Fruit fly (Drosophila melanogaster): ENCODE measurements around the gene tHMG2.

tHMG2 gene

DNA sequence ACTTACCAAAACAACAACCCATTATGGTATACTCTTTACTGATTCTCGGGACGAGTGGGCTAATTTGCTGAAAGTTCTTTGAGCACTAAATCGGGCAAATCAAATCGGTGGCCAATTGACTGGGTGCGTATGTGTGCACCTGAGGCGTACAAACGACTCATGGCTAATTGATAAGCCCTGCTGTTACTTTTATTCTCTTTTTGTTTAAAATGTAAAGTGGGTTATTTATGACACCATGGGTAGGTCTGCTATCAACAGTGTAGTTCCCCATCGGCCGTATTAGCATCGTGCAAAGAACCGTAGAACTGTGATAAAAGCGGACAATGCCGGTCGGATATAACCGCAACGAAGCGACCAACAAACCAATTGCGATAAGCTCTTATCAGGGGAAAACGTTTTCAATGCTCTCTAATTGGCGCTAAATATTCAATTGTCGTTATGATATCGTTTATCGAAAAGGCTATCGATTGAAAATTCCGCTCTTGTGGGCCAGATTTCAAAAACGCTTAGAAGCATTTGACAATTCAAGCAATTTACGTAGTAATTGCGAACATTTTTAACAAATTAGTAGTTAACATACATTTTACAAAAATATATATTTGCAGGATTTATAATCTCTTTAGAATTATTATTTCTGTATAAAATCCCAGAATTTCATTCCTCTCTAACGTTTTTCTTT, 45.4 kb upstream of the tHMG2 start, which contains the start of gene CG34288 (continued):
- TF ChIP-seq CG10565 (GFP tag; optimal IDR thresholded peaks at IDR 0.05) (no peak), pros (GFP tag; optimal IDR thresholded peaks at IDR 0.05) (no peak), CG8924 (tag; optimal IDR thresholded peaks at IDR 0.05) (no peak), CG18011 (GFP tag; optimal IDR thresholded peaks at IDR 0.05) (no peak), dmrt99B (tag; optimal IDR thresholded peaks at IDR 0.05) (peak; percentile 38), CG13123 (GFP tag; optimal IDR thresholded peaks at IDR 0.05) (no peak), CG8765 (GFP tag; IDR thresholded peaks at IDR 0.05) (no peak), Elba2 (GFP tag; optimal IDR thresholded peaks at IDR 0.05) (no peak), Scr (GFP tag; IDR thresholded peaks at IDR 0.05; ENCODE audit: partially characterized antibody) (peak; percentile 26; the same call in 1 of the 2 replicates), Fer3 (tag; optimal IDR thresholded peaks at IDR 0.05) (peak; percentile 56), lola (GFP tag; optimal IDR thresholded peaks at IDR 0.05) (no peak), eyg (GFP tag; optimal IDR thresholded peaks at IDR 0.05) (no peak), wdn (GFP tag; IDR thresholded peaks at IDR 0.05) (peak; percentile 51; the same call in 1 of the 2 replicates), Taf1 (GFP tag; IDR thresholded peaks at IDR 0.05) (peak; percentile 51; the same call in 1 of the 2 replicates), ci (GFP tag; IDR thresholded peaks at IDR 0.05) (peak; percentile 56; the same call in 2 of the 3 replicates), grn (GFP tag; optimal IDR thresholded peaks at IDR 0.05) (no peak), CG11504 (tag; optimal IDR thresholded peaks at IDR 0.05) (no peak), CG2120 (GFP tag; optimal IDR thresholded peaks at IDR 0.05) (peak; percentile 73), CG13287 (GFP tag; IDR thresholded peaks at IDR 0.05; ENCODE audit: partially characterized antibody) (peak; percentile 22), CG13296 (GFP tag; optimal IDR thresholded peaks at IDR 0.05) (no peak), CG4730 (GFP tag; IDR thresholded peaks at IDR 0.05) (0 out of 2 replicates have a peak, but pooled peaks have one; percentile 22), jigr1 (GFP tag; IDR thresholded peaks at IDR 0.05) (no peak), E2f1 (GFP tag; IDR thresholded peaks at IDR 0.05) (peak; percentile 66), CG1647 (GFP tag; optimal IDR thresholded peaks at IDR 0.05) (no peak), CG8290 (GFP tag; optimal IDR thresholded peaks at IDR 0.05) (no peak), CG8290 (tag; optimal IDR thresholded peaks at IDR 0.05) (no peak), Ravus (GFP tag; IDR thresholded peaks at IDR 0.05) (no peak), MTF-1 (GFP tag; optimal IDR thresholded peaks at IDR 0.05; ENCODE audit: borderline replicate concordance) (no peak), CG1529 (GFP tag; optimal IDR thresholded peaks at IDR 0.05) (no peak), repo (GFP tag; optimal IDR thresholded peaks at IDR 0.05) (no peak), Rfx (GFP tag; IDR thresholded peaks at IDR 0.05) (peak; percentile 85), CG7839 (tag; optimal IDR thresholded peaks at IDR 0.05) (peak; percentile 11), CG32767 (GFP tag; IDR thresholded peaks at IDR 0.05) (no peak), CG12219 (GFP tag; optimal IDR thresholded peaks at IDR 0.05) (no peak), HLH4C (GFP tag; IDR thresholded peaks at IDR 0.05; ENCODE audit: partially characterized antibody) (0 out of 3 replicates have a peak, but pooled peaks have one; percentile 27), vvl (GFP tag; IDR thresholded peaks at IDR 0.05) (no peak; the same call in 1 of the 2 replicates), CG31441 (GFP tag; IDR thresholded peaks at IDR 0.05) (no peak), gro (GFP tag; optimal IDR thresholded peaks at IDR 0.05) (peak; percentile 76), ato (GFP tag; IDR thresholded peaks at IDR 0.05; ENCODE audit: partially characterized antibody) (no peak), Gsc (GFP tag; IDR thresholded peaks at IDR 0.05) (no peak), dati (GFP tag; IDR thresholded peaks at IDR 0.05) (no peak), CG9437 (GFP tag; optimal IDR thresholded peaks at IDR 0.05) (no peak), CG17912 (GFP tag; optimal IDR thresholded peaks at IDR 0.05) (no peak), CG7928 (GFP tag; optimal IDR thresholded peaks at IDR 0.05) (no peak), CG8281 (tag; optimal IDR thresholded peaks at IDR 0.05) (no peak), odd (GFP tag; optimal IDR thresholded peaks at IDR 0.05) (no peak), CG5245 (GFP tag; optimal IDR thresholded peaks at IDR 0.05) (no peak), nerfin-1 (tag; optimal IDR thresholded peaks at IDR 0.05) (no peak), CG4424 (GFP tag; optimal IDR thresholded peaks at IDR 0.05) (no peak), CG43689 (GFP tag; IDR thresholded peaks at IDR 0.05) (0 out of 2 replicates have a peak, but pooled peaks have one; percentile 14)
